Worm (Caenorhabditis elegans): Measurements from ENCODE around the gene pals-34.

DNA sequence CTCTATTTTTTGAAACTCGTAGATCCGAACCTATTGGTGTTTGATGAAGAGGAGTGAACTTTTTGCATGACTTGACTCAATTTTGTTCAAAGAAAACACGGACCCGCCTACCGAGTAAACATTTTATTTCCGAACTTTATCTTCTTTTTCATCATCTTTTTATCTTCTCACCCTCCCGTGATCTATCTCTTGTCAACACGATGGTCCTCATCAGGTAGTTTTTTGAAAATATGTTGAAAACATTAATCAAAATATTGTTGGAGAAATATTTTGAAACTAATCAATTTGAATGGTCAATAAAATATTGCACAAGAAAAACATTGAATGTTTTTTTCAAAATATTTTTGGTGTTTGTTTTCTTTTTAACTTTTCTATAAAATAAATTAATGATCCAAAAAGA is 47.9 kb downstream of the pals-34 start:
- TF ChIP-seq nhr-11 (tag; optimal IDR thresholded peaks at IDR 0.05) (no peak), lim-7 (GFP tag; IDR thresholded peaks at IDR 0.05) (no peak), lin-15B (tag; optimal IDR thresholded peaks at IDR 0.05) (no peak), nhr-237 (tag; optimal IDR thresholded peaks at IDR 0.05) (no peak), nhr-76 (tag; optimal IDR thresholded peaks at IDR 0.05) (no peak), unc-62 (GFP tag; optimal IDR thresholded peaks at IDR 0.05 in 1 of 2) (no peak), unc-62 (tag; optimal IDR thresholded peaks at IDR 0.05) (no peak), lir-3 (tag; optimal IDR thresholded peaks at IDR 0.05) (no peak), lsy-2 (tag; optimal IDR thresholded peaks at IDR 0.05) (no peak), ceh-82 (tag; optimal IDR thresholded peaks at IDR 0.05) (no peak)

All from whole organism, L4 larva.